Fruit fly (Drosophila melanogaster) whole organism, embryonic: Measurements from ENCODE around the gene CG8312.

Source experiments
- Atf6 ChIP-seq: fragments of 200-800 bp; sonication (Bioruptor generic); IDR thresholded peaks from 2 replicates; pipeline ENCODE4 v1.3.6; 2022; ENCODE audit warnings: missing biosample characterization, missing genetic modification characterization
- Bteb2 ChIP-seq: fragments of 200-800 bp; sonication (Bioruptor generic); optimal IDR thresholded peaks from 2 replicates; lab custom pipeline; 2016; ENCODE audit warnings: missing biosample characterization, missing genetic modification characterization
- CG10321 ChIP-seq: fragments of 200-800 bp; sonication (Bioruptor generic); IDR thresholded peaks from 2 replicates; pipeline ENCODE4 v1.3.6; 2022; ENCODE audit warnings: missing biosample characterization, missing genetic modification characterization
- CG11504 ChIP-seq: fragments of 200-800 bp; sonication (Bioruptor generic); optimal IDR thresholded peaks from 3 replicates; lab custom pipeline; 2019; ENCODE audit warnings: missing biosample characterization, mild to moderate bottlenecking, missing genetic modification characterization, moderate library complexity
- CG12104 ChIP-seq: fragments of 200-800 bp; sonication (Bioruptor generic); optimal IDR thresholded peaks from 3 replicates; lab custom pipeline; 2016; ENCODE audit warnings: missing biosample characterization, missing genetic modification characterization
- CG13287 ChIP-seq: fragments of 200-800 bp; sonication (Bioruptor generic); IDR thresholded peaks from 2 replicates; pipeline ENCODE4 v1.3.6; 2022; ENCODE audit warnings: missing biosample characterization, missing genetic modification characterization; ENCODE audit not compliant: partially characterized antibody
- CG16815 ChIP-seq: fragments of 200-800 bp; sonication (Bioruptor generic); optimal IDR thresholded peaks from 3 replicates; lab custom pipeline; 2017; ENCODE audit warnings: missing biosample characterization, mild to moderate bottlenecking, missing genetic modification characterization
- CG17186 ChIP-seq: fragments of 200-800 bp; sonication (Bioruptor generic); optimal IDR thresholded peaks from 3 replicates; lab custom pipeline; 2017; ENCODE audit warnings: missing biosample characterization, missing genetic modification reagents, missing genetic modification characterization
- CG17802 ChIP-seq: fragments of 200-800 bp; sonication (Bioruptor generic); optimal IDR thresholded peaks from 2 replicates; lab custom pipeline; 2018; ENCODE audit warnings: missing biosample characterization, mild to moderate bottlenecking, missing genetic modification characterization, moderate library complexity
- CG17829 ChIP-seq: fragments of 200-800 bp; optimal IDR thresholded peaks from 2 replicates; lab custom pipeline; 2019; ENCODE audit warnings: missing biosample characterization, mild to moderate bottlenecking, missing genetic modification characterization, moderate library complexity
- CG18011 ChIP-seq: fragments of 200-800 bp; sonication (Bioruptor generic); optimal IDR thresholded peaks from 2 replicates; lab custom pipeline; 2017; ENCODE audit warnings: missing biosample characterization, missing genetic modification characterization, mild to moderate bottlenecking, moderate library complexity, missing genotype
- CG3281 ChIP-seq: fragments of 200-800 bp; sonication (Bioruptor generic); optimal IDR thresholded peaks from 3 replicates; lab custom pipeline; 2017; ENCODE audit warnings: missing biosample characterization, mild to moderate bottlenecking, missing genetic modification characterization
- CG3838 ChIP-seq: fragments of 200-800 bp; sonication (Bioruptor generic); optimal IDR thresholded peaks from 3 replicates; lab custom pipeline; 2016; ENCODE audit warnings: missing biosample characterization, missing genetic modification characterization
- CG4820 ChIP-seq: fragments of 200-800 bp; sonication (Bioruptor generic); optimal IDR thresholded peaks from 3 replicates; lab custom pipeline; 2016; ENCODE audit warnings: missing biosample characterization, missing genetic modification characterization
- CG6654 ChIP-seq: fragments of 200-800 bp; sonication (Bioruptor generic); optimal IDR thresholded peaks from 2 replicates; lab custom pipeline; 2017; ENCODE audit warnings: missing biosample characterization, mild to moderate bottlenecking, missing genetic modification characterization
- CG9609 ChIP-seq: fragments of 200-800 bp; sonication (Bioruptor generic); optimal IDR thresholded peaks from 3 replicates; lab custom pipeline; 2016; ENCODE audit warnings: missing biosample characterization, missing genetic modification characterization
- CTCF ChIP-seq: fragments of 200-800 bp; sonication (Bioruptor generic); optimal IDR thresholded peaks from 2 replicates; lab custom pipeline; 2017; ENCODE audit warnings: missing biosample characterization, mild to moderate bottlenecking, missing genetic modification characterization, moderate library complexity
- Doc3 ChIP-seq: fragments of 200-800 bp; sonication (Bioruptor generic); IDR thresholded peaks from 3 replicates; pipeline ENCODE4 v1.3.6; 2022; ENCODE audit warnings: missing biosample characterization, missing genetic modification characterization; ENCODE audit not compliant: partially characterized antibody
- Fer2 ChIP-seq: fragments of 200-800 bp; sonication (Bioruptor generic); optimal IDR thresholded peaks from 2 replicates; lab custom pipeline; 2018; ENCODE audit warnings: missing biosample characterization, mild to moderate bottlenecking, missing genetic modification characterization, moderate library complexity
- Hr51 ChIP-seq, 2 experiments: fragments of 200-800 bp; sonication (Bioruptor generic); optimal IDR thresholded peaks; 2 replicates in 1 of 2; 3 replicates in 1 of 2; lab custom pipeline; 2016 to 2018; ENCODE audit warnings: missing biosample characterization in 2 of 2, missing genetic modification characterization in 2 of 2, mild to moderate bottlenecking in 1 of 2, moderate library complexity in 1 of 2
- Hr78 ChIP-seq, 2 experiments: fragments of 200-800 bp in 1 of 2; fragments of >200 bp in 1 of 2; sonication (Bioruptor generic) in 1 of 2; optimal IDR thresholded peaks; 2 replicates each; lab custom pipeline; 2017 to 2019; ENCODE audit warnings: missing biosample characterization in 2 of 2, missing genetic modification characterization in 2 of 2, mild to moderate bottlenecking in 1 of 2, moderate library complexity in 1 of 2
- Kr ChIP-seq: fragments of 200-800 bp; sonication (Bioruptor generic); optimal IDR thresholded peaks from 2 replicates; lab custom pipeline; 2017; ENCODE audit warnings: missing biosample characterization, mild to moderate bottlenecking, missing genetic modification characterization
- Mad ChIP-seq: fragments of 200-800 bp; sonication (Bioruptor generic); optimal IDR thresholded peaks from 2 replicates; lab custom pipeline; 2016; ENCODE audit warnings: missing biosample characterization, missing genetic modification characterization
- Optix ChIP-seq: fragments of 200-800 bp; sonication (Bioruptor generic); IDR thresholded peaks from 3 replicates; pipeline ENCODE4 v1.3.6; 2022; ENCODE audit warnings: missing biosample characterization, missing genetic modification characterization
- Ptx1 ChIP-seq: fragments of 200-800 bp; sonication (Bioruptor generic); IDR thresholded peaks from 2 replicates; pipeline ENCODE4 v1.3.6; 2022; ENCODE audit warnings: missing biosample characterization, missing genetic modification characterization
- Ravus ChIP-seq: fragments of 200-800 bp; sonication (Bioruptor generic); IDR thresholded peaks from 2 replicates; pipeline ENCODE4 v1.3.6; 2022; ENCODE audit warnings: missing biosample characterization, missing genetic modification characterization
- Rx ChIP-seq: fragments of 200-800 bp; sonication (Bioruptor generic); IDR thresholded peaks from 2 replicates; pipeline ENCODE4 v1.3.6; 2022; ENCODE audit warnings: missing biosample characterization, missing genetic modification characterization
- Stat92E ChIP-seq, 3 experiments: fragments of >200 bp in 2 of 3; fragments of 200-800 bp in 1 of 3; sonication (Bioruptor generic) in 1 of 3; optimal IDR thresholded peaks; 2 replicates each; lab custom pipeline; 2017 to 2019; ENCODE audit warnings: missing biosample characterization in 3 of 3, missing genetic modification characterization in 3 of 3, mild to moderate bottlenecking in 1 of 3, moderate library complexity in 1 of 3
- ac ChIP-seq: fragments of 200-800 bp; sonication (Bioruptor generic); optimal IDR thresholded peaks from 3 replicates; lab custom pipeline; 2017; ENCODE audit warnings: missing biosample characterization, mild to moderate bottlenecking, missing genetic modification characterization
- ash1 ChIP-seq: fragments of 200-800 bp; sonication (Bioruptor generic); optimal IDR thresholded peaks from 2 replicates; lab custom pipeline; 2018; ENCODE audit warnings: missing biosample characterization, mild to moderate bottlenecking, missing genetic modification characterization
- chinmo ChIP-seq: fragments of 200-800 bp; sonication (Bioruptor generic); IDR thresholded peaks from 4 replicates; pipeline ENCODE4 v1.3.6; 2022; ENCODE audit warnings: missing biosample characterization, missing genetic modification characterization; ENCODE audit not compliant: partially characterized antibody
- chn ChIP-seq: fragments of 200-800 bp; sonication (Bioruptor generic); optimal IDR thresholded peaks from 2 replicates; lab custom pipeline; 2016; ENCODE audit warnings: missing biosample characterization, missing genetic modification characterization
- corto ChIP-seq: fragments of 200-800 bp; sonication (Bioruptor generic); optimal IDR thresholded peaks from 2 replicates; lab custom pipeline; 2016; ENCODE audit warnings: missing biosample characterization, mild to moderate bottlenecking, missing genetic modification characterization, moderate library complexity
- eve ChIP-seq, 2 experiments: fragments of >200 bp; optimal IDR thresholded peaks; 2 replicates each; lab custom pipeline; 2017; ENCODE audit warnings: missing biosample characterization in 2 of 2, missing genetic modification characterization in 2 of 2
- gsb-n ChIP-seq: fragments of 200-800 bp; sonication (Bioruptor generic); optimal IDR thresholded peaks from 3 replicates; lab custom pipeline; 2018; ENCODE audit warnings: missing biosample characterization, mild to moderate bottlenecking, missing genetic modification characterization
- h ChIP-seq: fragments of >200 bp; optimal IDR thresholded peaks from 2 replicates; lab custom pipeline; 2017
- jumu ChIP-seq: fragments of 200-800 bp; sonication (Bioruptor generic); optimal IDR thresholded peaks from 3 replicates; lab custom pipeline; 2016; ENCODE audit warnings: missing biosample characterization, missing genetic modification characterization
- nau ChIP-seq: fragments of 200-800 bp; sonication (Bioruptor generic); optimal IDR thresholded peaks from 3 replicates; lab custom pipeline; 2017; ENCODE audit warnings: missing biosample characterization, mild to moderate bottlenecking, missing genetic modification characterization, missing genetic modification reagents
- nerfin-2 ChIP-seq: fragments of 200-800 bp; sonication (Bioruptor generic); IDR thresholded peaks from 2 replicates; pipeline ENCODE4 v1.3.6; 2022; ENCODE audit warnings: missing biosample characterization, missing genetic modification characterization; ENCODE audit not compliant: partially characterized antibody
- pros ChIP-seq: fragments of 200-800 bp; sonication (Bioruptor generic); optimal IDR thresholded peaks from 3 replicates; lab custom pipeline; 2019; ENCODE audit warnings: missing biosample characterization, mild to moderate bottlenecking, missing genetic modification characterization, moderate library complexity
- sisA ChIP-seq: fragments of 200-800 bp; sonication (Bioruptor generic); IDR thresholded peaks from 2 replicates; pipeline ENCODE4 v1.3.6; 2022; ENCODE audit warnings: missing biosample characterization, missing genetic modification characterization
- stc ChIP-seq: fragments of 200-800 bp; sonication (Bioruptor generic); IDR thresholded peaks from 2 replicates; pipeline ENCODE4 v1.3.6; 2022; ENCODE audit warnings: missing biosample characterization, missing genetic modification characterization
- stwl ChIP-seq: fragments of 200-800 bp; sonication (Bioruptor generic); optimal IDR thresholded peaks from 3 replicates; lab custom pipeline; 2018; ENCODE audit warnings: missing biosample characterization, mild to moderate bottlenecking, missing genetic modification characterization, moderate library complexity
- tap ChIP-seq: fragments of 200-800 bp; optimal IDR thresholded peaks from 3 replicates; lab custom pipeline; 2019; ENCODE audit warnings: missing biosample characterization, mild to moderate bottlenecking, missing genetic modification characterization, moderate library complexity
- tll ChIP-seq, 2 experiments: fragments of 200-800 bp in 1 of 2; fragments of >200 bp in 1 of 2; sonication (Bioruptor generic) in 1 of 2; optimal IDR thresholded peaks; 2 replicates each; lab custom pipeline; 2017 to 2019; ENCODE audit warnings: missing biosample characterization in 2 of 2, missing genetic modification characterization in 2 of 2, mild to moderate bottlenecking in 1 of 2, moderate library complexity in 1 of 2
- trem ChIP-seq: fragments of 200-800 bp; optimal IDR thresholded peaks from 3 replicates; lab custom pipeline; 2019; ENCODE audit warnings: missing biosample characterization, mild to moderate bottlenecking, missing genetic modification characterization, moderate library complexity
- usp ChIP-seq: fragments of >200 bp; optimal IDR thresholded peaks from 2 replicates; lab custom pipeline; 2017; ENCODE audit warnings: missing biosample characterization, missing genetic modification characterization
- vvl ChIP-seq: fragments of 200-800 bp; sonication (Bioruptor generic); IDR thresholded peaks from 2 replicates; pipeline ENCODE4 v1.3.6; 2022; ENCODE audit warnings: missing biosample characterization, missing genetic modification characterization
- yki ChIP-seq: fragments of >200 bp; optimal IDR thresholded peaks from 3 replicates; lab custom pipeline; 2018

Gene CG8312

DNA sequence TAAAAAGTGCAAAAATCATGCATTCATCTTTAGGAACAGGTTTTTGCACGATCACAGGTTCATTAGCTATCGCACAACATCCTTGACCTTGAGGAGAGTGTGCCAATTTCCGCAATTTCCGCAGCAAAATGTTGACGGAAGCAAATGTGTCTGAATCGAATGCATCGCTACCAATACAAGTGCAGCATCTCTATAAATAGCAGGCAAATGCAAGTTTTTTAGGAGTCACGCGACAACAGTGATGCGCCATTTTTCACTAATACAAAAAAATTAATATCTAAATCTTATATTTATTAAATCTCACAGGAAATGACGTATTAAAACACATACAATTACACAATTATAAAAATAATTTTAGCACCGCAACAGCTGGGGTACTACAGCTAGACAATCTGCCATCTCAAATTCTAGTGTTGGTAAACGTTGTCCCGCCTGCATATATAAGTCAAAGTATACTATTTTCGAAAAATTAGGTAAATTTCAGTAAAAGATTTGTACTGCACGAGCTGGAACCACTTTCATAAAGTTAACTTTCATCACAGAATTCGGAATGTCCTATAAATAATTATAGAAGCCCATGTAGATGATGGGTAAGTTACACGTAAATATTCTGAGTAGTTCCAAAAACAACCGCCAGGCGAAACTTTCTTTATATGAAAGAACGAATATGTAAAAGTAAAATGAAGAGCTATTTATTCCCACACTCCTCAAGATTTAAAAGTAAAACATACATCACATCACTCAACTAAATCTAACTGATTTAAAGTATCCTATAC, 17.1 kb upstream of the CG8312 start, which contains the start of gene CG9399 (continued):
- TF ChIP-seq tap (tag; lab: Kevin White, UChicago) (peak; percentile 93), gsb-n (tag; lab: Kevin White, UChicago) (peak; percentile 98), Mad (GFP tag; lab: Kevin White, UChicago) (peak; percentile 98), jumu (peak; percentile 91), CG12104 (GFP tag; lab: Kevin White, UChicago) (peak; percentile 93), CG4820 (GFP tag; lab: Kevin White, UChicago) (peak; percentile 96), Rx (GFP tag; lab: Robert Waterston, UW) (peak; percentile 98), CG13287 (GFP tag; lab: Robert Waterston, UW) (peak; percentile 27; the same call in 1 of the 2 replicates), pros (GFP tag; lab: Kevin White, UChicago) (peak; percentile 24), Optix (GFP tag; lab: Robert Waterston, UW) (peak; percentile 98), h (no peak), corto (GFP tag; lab: Kevin White, UChicago) (peak; percentile 94), vvl (GFP tag; lab: Robert Waterston, UW) (peak; percentile 99), CG3838 (GFP tag; lab: Kevin White, UChicago) (peak; percentile 90), nerfin-2 (no peak), CTCF (peak; percentile 97), usp (GFP tag; lab: Kevin White, UChicago) (no peak), CG17802 (tag; lab: Kevin White, UChicago) (peak; percentile 84), CG17829 (tag; lab: Kevin White, UChicago) (peak; percentile 98), CG18011 (GFP tag; lab: Kevin White, UChicago) (peak; percentile 90), stc (GFP tag; lab: Robert Waterston, UW) (peak; percentile 97), Hr51 (GFP tag; optimal IDR thresholded peaks at IDR 0.05; lab: Kevin White, UChicago) (peak; percentile 96 to 98), Stat92E (GFP tag; optimal IDR thresholded peaks at IDR 0.05; lab: Kevin White, UChicago) (peak in 1 of 3 experiments; percentile 36), Kr (GFP tag; lab: Kevin White, UChicago) (no peak), CG11504 (peak; percentile 96), yki (lab: Kevin White, UChicago) (no peak), chinmo (GFP tag; lab: Robert Waterston, UW) (0 out of 4 replicates have a peak, but pooled peaks have one; percentile 57), trem (tag; lab: Kevin White, UChicago) (peak; percentile 93), CG10321 (GFP tag; lab: Robert Waterston, UW) (peak; percentile 83), CG16815 (GFP tag; lab: Kevin White, UChicago) (peak; percentile 96), CG17186 (GFP tag; lab: Kevin White, UChicago) (peak; percentile 86), stwl (tag; lab: Kevin White, UChicago) (peak; percentile 83), chn (GFP tag; lab: Kevin White, UChicago) (peak; percentile 97), Doc3 (GFP tag; lab: Robert Waterston, UW) (0 out of 3 replicates have a peak, but pooled peaks have one; percentile 43), nau (GFP tag; lab: Kevin White, UChicago) (peak; percentile 93), Fer2 (tag; lab: Kevin White, UChicago) (peak; percentile 85), eve (GFP tag; optimal IDR thresholded peaks at IDR 0.05; lab: Kevin White, UChicago) (no peak), ash1 (GFP tag; lab: Kevin White, UChicago) (peak; percentile 84), CG3281 (GFP tag; lab: Kevin White, UChicago) (peak; percentile 91), sisA (GFP tag; lab: Robert Waterston, UW) (peak; percentile 98), CG6654 (GFP tag; lab: Kevin White, UChicago) (peak; percentile 82), Ravus (peak; percentile 85), Atf6 (GFP tag; lab: Robert Waterston, UW) (peak; percentile 96), CG9609 (peak; percentile 94), tll (GFP tag; optimal IDR thresholded peaks at IDR 0.05; lab: Kevin White, UChicago) (peak; percentile 20 to 90), Ptx1 (peak; percentile 99), Hr78 (GFP tag; optimal IDR thresholded peaks at IDR 0.05; lab: Kevin White, UChicago) (peak in 1 of 2 experiments; percentile 82), Bteb2 (GFP tag; lab: Kevin White, UChicago) (peak; percentile 92), ac (GFP tag; lab: Kevin White, UChicago) (peak; percentile 72)
